Worm (Caenorhabditis elegans): ENCODE data around the gene sod-4.

The sod-4 gene

DNA sequence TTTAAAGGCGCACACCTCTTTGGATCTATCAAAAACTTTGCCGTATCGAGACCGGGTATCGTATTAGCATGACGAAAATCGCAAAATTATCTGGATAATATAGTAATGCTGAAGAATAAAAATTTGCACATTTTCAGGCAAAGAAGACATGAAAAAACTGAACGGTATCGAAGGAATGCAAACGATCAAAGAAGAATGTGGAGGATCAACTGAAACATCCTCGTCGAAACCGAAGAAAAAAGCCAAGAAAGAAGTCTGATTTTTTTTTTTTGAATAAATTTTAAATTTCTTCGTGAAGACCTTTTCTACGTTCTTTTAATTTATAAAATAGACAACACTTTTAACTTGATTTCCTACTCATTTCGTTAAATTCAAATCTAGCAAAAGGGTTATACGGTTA lies 44.6 kb upstream of the sod-4 start, which contains the start of gene ZK1098.12:
Gene ZK1098.12 (plus strand): TSS at position 301 of the 400 bp plus-strand sequence.
- no peak for TF ChIP-seq egl-5 (tag; optimal IDR thresholded peaks at IDR 0.05)
- TF ChIP-seq nhr-23 (tag; optimal IDR thresholded peaks at IDR 0.05) = no peak
- TF ChIP-seq nhr-237 (tag; optimal IDR thresholded peaks at IDR 0.05) = no peak
- no peak for TF ChIP-seq R02D3.7 (tag; optimal IDR thresholded peaks at IDR 0.05)
- no peak for TF ChIP-seq elt-3 (tag; optimal IDR thresholded peaks at IDR 0.05)
- no peak for TF ChIP-seq daf-12 (tag; optimal IDR thresholded peaks at IDR 0.05)
- TF ChIP-seq pqm-1 (tag; optimal IDR thresholded peaks at IDR 0.05) = no peak
- no peak for TF ChIP-seq ZK546.5 (tag; optimal IDR thresholded peaks at IDR 0.05)

ce11 chrIII:9544125-9544524 lies 44.0 kb upstream of the sod-4 start, which contains the start of gene ZK1098.9:
ZK1098.9 (plus strand) TSS chrIII:9544425.
- TF ChIP-seq sea-2 (GFP tag; optimal IDR thresholded peaks at IDR 0.05) (no peak), snpc-4 (tag; optimal IDR thresholded peaks at IDR 0.05) (no peak), unc-62 (GFP tag; optimal IDR thresholded peaks at IDR 0.05) (no peak), nhr-28 (tag; optimal IDR thresholded peaks at IDR 0.05) (no peak), nhr-43 (tag; optimal IDR thresholded peaks at IDR 0.05; ENCODE audit: poor library complexity, severe bottlenecking) (no peak), nhr-25 (tag; optimal IDR thresholded peaks at IDR 0.05) (no peak), egl-27 (tag; optimal IDR thresholded peaks at IDR 0.05) (no peak)

ce11 chrIII:9542816-9543215 lies 42.6 kb upstream of the sod-4 start, which contains the start of gene eif-2Balpha:
eif-2Balpha (plus strand) TSS chrIII:9543119.
- TF ChIP-seq mdl-1 (tag; optimal IDR thresholded peaks at IDR 0.05) = no peak
- peak; percentile 6 for TF ChIP-seq hmg-11 (tag; optimal IDR thresholded peaks at IDR 0.05)
- no peak for TF ChIP-seq nhr-12 (tag; optimal IDR thresholded peaks at IDR 0.05)
- no peak for TF ChIP-seq daf-12 (tag; optimal IDR thresholded peaks at IDR 0.05)
- no peak for TF ChIP-seq fkh-2 (tag; optimal IDR thresholded peaks at IDR 0.05)
- no peak for TF ChIP-seq elt-1 (tag; optimal IDR thresholded peaks at IDR 0.05)
- TF ChIP-seq ztf-4 (tag; optimal IDR thresholded peaks at IDR 0.05) = no peak
- TF ChIP-seq ztf-11 (tag; optimal IDR thresholded peaks at IDR 0.05) = no peak
- peak; percentile 32 for TF ChIP-seq nfya-1 (tag; optimal IDR thresholded peaks at IDR 0.05; ENCODE audit: insufficient read depth)
- peak; percentile 9 for TF ChIP-seq elt-2 (tag; optimal IDR thresholded peaks at IDR 0.05)
- peak; percentile 58 for TF ChIP-seq lin-15B (tag; optimal IDR thresholded peaks at IDR 0.05)
- no peak for TF ChIP-seq egl-27 (tag; optimal IDR thresholded peaks at IDR 0.05)
- TF ChIP-seq lin-39 (tag; optimal IDR thresholded peaks at IDR 0.05) = no peak
- TF ChIP-seq ceh-16 (tag; optimal IDR thresholded peaks at IDR 0.05) = no peak
- no peak for TF ChIP-seq nhr-11 (tag; optimal IDR thresholded peaks at IDR 0.05)
- TF ChIP-seq fkh-10 (GFP tag; optimal IDR thresholded peaks at IDR 0.05) = no peak
- TF ChIP-seq nhr-23 (tag; optimal IDR thresholded peaks at IDR 0.05) = peak; percentile 26
- peak; percentile 8 for TF ChIP-seq snpc-4 (tag; optimal IDR thresholded peaks at IDR 0.05)
- TF ChIP-seq ZK546.5 (tag; optimal IDR thresholded peaks at IDR 0.05) = no peak
- peak; percentile 86 for TF ChIP-seq pha-4 (tag; optimal IDR thresholded peaks at IDR 0.05)
- no peak for TF ChIP-seq elt-3 (tag; optimal IDR thresholded peaks at IDR 0.05)

- TF ChIP-seq nhr-76 (tag; optimal IDR thresholded peaks at IDR 0.05) (no peak), ceh-82 (tag; optimal IDR thresholded peaks at IDR 0.05) (no peak), aly-2 (tag; optimal IDR thresholded peaks at IDR 0.05) (no peak), skn-1 (tag; optimal IDR thresholded peaks at IDR 0.05) (no peak), ztf-4 (tag; optimal IDR thresholded peaks at IDR 0.05) (no peak), unc-62 (GFP tag; optimal IDR thresholded peaks at IDR 0.05) (no peak), tbx-2 (tag; optimal IDR thresholded peaks at IDR 0.05) (no peak), hmg-11 (tag; optimal IDR thresholded peaks at IDR 0.05) (no peak), ama-1 (optimal IDR thresholded peaks at IDR 0.05) (no peak), fkh-2 (tag; optimal IDR thresholded peaks at IDR 0.05) (no peak), nhr-23 (tag; optimal IDR thresholded peaks at IDR 0.05) (no peak), egl-5 (tag; optimal IDR thresholded peaks at IDR 0.05) (no peak), jun-1 (tag; optimal IDR thresholded peaks at IDR 0.05) (no peak), fos-1 (tag; optimal IDR thresholded peaks at IDR 0.05) (no peak), ceh-28 (tag; optimal IDR thresholded peaks at IDR 0.05) (no peak), lin-15B (tag; optimal IDR thresholded peaks at IDR 0.05) (no peak), snpc-4 (tag; optimal IDR thresholded peaks at IDR 0.05) (no peak), eor-1 (tag; optimal IDR thresholded peaks at IDR 0.05) (no peak), nhr-43 (tag; optimal IDR thresholded peaks at IDR 0.05; ENCODE audit: poor library complexity, severe bottlenecking) (no peak), elt-1 (tag; optimal IDR thresholded peaks at IDR 0.05) (no peak)
Measured at ce11 chrIII:9542280-9542679, 42.1 kb upstream of the sod-4 start, which contains the start of gene mut-7. mut-7 (minus strand) TSS chrIII:9542380.
